Fruit fly (Drosophila melanogaster) whole organism, prepupa: Measurements from ENCODE around the gene CG11723.

ENCODE experiments used
- CG11902 ChIP-seq: fragments of 200-800 bp; sonication (Bioruptor generic); optimal IDR thresholded peaks from 3 replicates; lab custom pipeline; 2016; ENCODE audit warnings: missing biosample characterization, missing genetic modification characterization
- CG1621 ChIP-seq: fragments of 200-800 bp; sonication (Bioruptor generic); optimal IDR thresholded peaks from 3 replicates; lab custom pipeline; 2018; ENCODE audit warnings: missing biosample characterization, mild to moderate bottlenecking, missing genetic modification characterization
- CG8319 ChIP-seq: fragments of 200-800 bp; sonication (Bioruptor generic); optimal IDR thresholded peaks from 3 replicates; lab custom pipeline; 2016; ENCODE audit warnings: missing biosample characterization, missing genetic modification characterization
- Eip93F ChIP-seq: fragments of 200-800 bp; sonication (Bioruptor generic); optimal IDR thresholded peaks from 2 replicates; lab custom pipeline; 2016; ENCODE audit warnings: missing biosample characterization, mild to moderate bottlenecking, missing genetic modification characterization
- Gug ChIP-seq: fragments of 200-800 bp; sonication (Bioruptor generic); IDR thresholded peaks from 2 replicates; pipeline ENCODE4 v1.3.6; 2022; ENCODE audit warnings: missing biosample characterization, missing genetic modification characterization
- Hr4 ChIP-seq: fragments of 200-800 bp; sonication (Bioruptor generic); optimal IDR thresholded peaks from 3 replicates; lab custom pipeline; 2016; ENCODE audit warnings: missing biosample characterization, missing genetic modification characterization
- Met ChIP-seq: fragments of 200-800 bp; sonication (Bioruptor generic); optimal IDR thresholded peaks from 3 replicates; lab custom pipeline; 2016; ENCODE audit warnings: missing biosample characterization, missing genetic modification characterization
- Smox ChIP-seq: fragments of 200-800 bp; sonication (Bioruptor generic); optimal IDR thresholded peaks from 3 replicates; lab custom pipeline; 2016; ENCODE audit warnings: missing biosample characterization, missing genetic modification characterization
- Sox102F ChIP-seq: fragments of 200-800 bp; sonication (Bioruptor generic); optimal IDR thresholded peaks from 2 replicates; lab custom pipeline; 2016; ENCODE audit warnings: missing biosample characterization, mild to moderate bottlenecking, missing genetic modification characterization
- dsx ChIP-seq: fragments of 200-800 bp; optimal IDR thresholded peaks from 3 replicates; lab custom pipeline; 2019; ENCODE audit warnings: missing biosample characterization, mild to moderate bottlenecking, missing genetic modification characterization, moderate library complexity; ENCODE audit not compliant: poor library complexity, severe bottlenecking
- fd59A ChIP-seq: fragments of 200-800 bp; sonication (Bioruptor generic); optimal IDR thresholded peaks from 2 replicates; lab custom pipeline; 2017; ENCODE audit warnings: missing biosample characterization, mild to moderate bottlenecking, missing genetic modification characterization, missing genetic modification reagents
- lz ChIP-seq: fragments of 200-800 bp; sonication (Bioruptor generic); optimal IDR thresholded peaks from 3 replicates; lab custom pipeline; 2016; ENCODE audit warnings: missing biosample characterization, missing genetic modification characterization
- pdm3 ChIP-seq: fragments of 200-800 bp; sonication (Bioruptor generic); optimal IDR thresholded peaks from 3 replicates; lab custom pipeline; 2016; ENCODE audit warnings: missing biosample characterization, missing genetic modification characterization
- topi ChIP-seq: fragments of 200-800 bp; sonication (Bioruptor generic); optimal IDR thresholded peaks from 3 replicates; lab custom pipeline; 2016; ENCODE audit warnings: missing biosample characterization, missing genetic modification characterization

- no peak for TF ChIP-seq Gug (GFP tag; lab: Robert Waterston, UW)
- TF ChIP-seq fd59A, result no peak
- no peak for TF ChIP-seq CG11902 (GFP tag; lab: Kevin White, UChicago)
- no peak for TF ChIP-seq pdm3
- TF ChIP-seq Met (GFP tag; lab: Kevin White, UChicago), result no peak
- no peak for TF ChIP-seq Eip93F
- no peak for TF ChIP-seq Sox102F (GFP tag; lab: Kevin White, UChicago)
- TF ChIP-seq Hr4, result no peak
- no peak for TF ChIP-seq dsx (GFP tag; lab: Kevin White, UChicago)
- no peak for TF ChIP-seq Smox (GFP tag; lab: Kevin White, UChicago)
- peak; percentile 100 for TF ChIP-seq CG1621
- no peak for TF ChIP-seq CG8319 (GFP tag; lab: Kevin White, UChicago)
- no peak for TF ChIP-seq lz (GFP tag; lab: Kevin White, UChicago)
- TF ChIP-seq topi, result no peak
Measured at dm6 chr2L:2151544-2152290, 4.6 kb upstream of the CG11723 start, which contains the start of gene AIF.
